Fruit fly (Drosophila melanogaster): ENCODE measurements around the gene Eig71Ee.

DNA sequence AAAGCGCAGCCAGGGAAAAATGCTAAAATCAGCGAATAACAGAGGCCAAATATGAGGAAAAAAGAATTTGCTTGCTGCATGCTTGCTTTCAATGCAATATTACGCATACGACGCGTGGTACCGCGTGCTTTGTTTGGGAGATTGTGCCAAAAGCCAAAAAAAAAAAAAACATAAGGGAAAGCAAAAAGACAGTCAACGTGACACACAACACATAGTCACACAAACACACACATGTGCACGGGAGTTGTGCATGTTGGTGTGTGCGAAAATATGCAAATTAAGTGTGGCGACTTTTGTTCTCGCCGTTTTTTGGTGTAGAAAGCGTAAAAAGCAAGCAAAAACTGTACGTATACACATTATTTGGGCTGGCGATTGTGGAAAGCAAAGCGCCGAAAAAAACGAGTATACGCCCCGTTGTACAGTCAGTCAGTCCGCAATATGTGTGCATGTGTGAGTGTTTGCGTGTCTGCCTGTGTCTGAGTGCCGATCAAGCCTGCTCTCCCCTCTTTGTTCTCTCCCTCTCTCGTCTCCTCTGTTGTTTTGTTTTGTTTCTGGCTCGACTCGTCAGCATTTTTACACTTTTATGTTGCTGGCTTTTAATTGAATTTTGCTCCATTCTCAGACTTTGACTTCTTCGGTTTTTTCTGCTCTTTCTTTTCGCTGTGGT is 30.7 kb downstream of the Eig71Ee start:
- TF ChIP-seq CG17806 (tag; optimal IDR thresholded peaks at IDR 0.05) (no peak), Pif1B (GFP tag; optimal IDR thresholded peaks at IDR 0.05) (no peak)
